Fruit fly (Drosophila melanogaster): Measurements from ENCODE around the gene CG15571.

The CG15571 gene

dm6 chrX:4170492-4170891 is 46.7 kb downstream of the CG15571 start:
- TF ChIP-seq Vsx2 (GFP tag; optimal IDR thresholded peaks at IDR 0.05; ENCODE audit: partially characterized antibody) (no peak), tai (GFP tag; optimal IDR thresholded peaks at IDR 0.05) (no peak), Hnf4 (GFP tag; optimal IDR thresholded peaks at IDR 0.05) (no peak), h (GFP tag; optimal IDR thresholded peaks at IDR 0.05) (no peak), CrebA (GFP tag; optimal IDR thresholded peaks at IDR 0.05; ENCODE audit: borderline replicate concordance) (no peak), pan (optimal IDR thresholded peaks at IDR 0.05) (no peak), lola (GFP tag; optimal IDR thresholded peaks at IDR 0.05) (no peak), Sp1 (GFP tag; optimal IDR thresholded peaks at IDR 0.05) (no peak), Dfd (GFP tag; optimal IDR thresholded peaks at IDR 0.05) (no peak), Myc (optimal IDR thresholded peaks at IDR 0.05) (no peak), dmrt93B (GFP tag; optimal IDR thresholded peaks at IDR 0.05) (no peak), Hr83 (GFP tag; optimal IDR thresholded peaks at IDR 0.05; ENCODE audit: poor library complexity, severe bottlenecking) (no peak), woc (GFP tag; optimal IDR thresholded peaks at IDR 0.05) (no peak), psq (GFP tag; optimal IDR thresholded peaks at IDR 0.05) (no peak), Abd-B (GFP tag; optimal IDR thresholded peaks at IDR 0.05) (no peak), foxo (GFP tag; optimal IDR thresholded peaks at IDR 0.05) (no peak), OdsH (GFP tag; optimal IDR thresholded peaks at IDR 0.05) (no peak)

All from whole organism, wandering third instar larva.